Worm (Caenorhabditis elegans): Measurements from ENCODE around the gene F44G4.7.

DNA sequence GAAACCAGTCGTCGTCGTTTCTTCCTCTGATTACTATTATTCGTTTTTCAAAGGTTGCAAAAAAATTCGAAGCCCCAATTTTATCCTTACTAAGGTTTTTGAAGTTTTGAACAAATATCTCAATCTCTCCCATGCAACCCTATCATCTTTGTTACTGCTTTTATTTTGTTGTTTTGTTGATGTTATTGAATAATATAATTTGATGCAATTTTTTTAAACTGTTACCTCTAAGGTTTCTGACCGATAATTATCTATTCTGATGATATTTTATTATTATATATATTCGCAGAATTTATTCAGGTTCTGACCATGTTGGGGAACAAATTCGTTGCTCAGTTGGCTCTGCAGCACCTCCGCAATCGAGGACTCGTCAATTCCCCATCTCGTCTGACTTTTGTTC is 8.9 kb downstream of the F44G4.7 start, which contains the start of gene ndub-2:
- no peak for TF ChIP-seq ztf-29 (GFP tag; IDR thresholded peaks at IDR 0.05)
- TF ChIP-seq ztf-23 (GFP tag; IDR thresholded peaks at IDR 0.05): no peak

All from whole organism, midembryonic.